Worm (Caenorhabditis elegans) whole organism, midembryonic: Measurements from ENCODE around the gene nhr-202.

Source experiments
- cog-1 ChIP-seq: sonication (generic microtip); optimal IDR thresholded peaks from 2 replicates; lab custom pipeline; 2016; ENCODE audit warnings: missing genetic modification characterization, missing compliant biosample characterization
- tab-1 ChIP-seq: fragments of 200-800 bp; sonication (Bioruptor generic); IDR thresholded peaks from 2 replicates; pipeline ENCODE4 v1.3.6; 2022; ENCODE audit warnings: missing genetic modification characterization, missing compliant biosample characterization

DNA sequence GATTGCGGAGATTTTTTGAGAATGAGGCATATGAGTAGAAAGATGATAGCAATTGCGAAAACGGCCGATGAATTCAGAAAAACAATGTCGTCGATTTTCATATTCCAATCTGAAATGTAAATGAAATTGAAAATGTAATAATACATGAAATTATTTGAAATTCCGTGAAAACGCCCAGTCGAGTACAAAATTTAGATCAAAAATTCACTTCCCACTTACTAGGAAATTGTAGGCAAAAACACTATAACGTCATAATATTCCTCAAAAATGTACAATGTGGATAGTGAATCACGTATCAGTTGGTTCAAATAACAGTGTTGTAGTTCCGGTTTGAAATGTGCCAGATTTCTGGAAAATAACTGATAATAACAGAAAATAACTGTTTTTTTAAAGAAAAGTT lies 38.8 kb downstream of the nhr-202 start, which contains the start of gene str-256:
- TF ChIP-seq cog-1 (tag; lab: Kevin White, UChicago): no peak
- no peak for TF ChIP-seq tab-1
